Worm (Caenorhabditis elegans) whole organism, L4/young adult: Measurements from ENCODE around the gene K02E11.6.

Source experiments
- W03F9.2 ChIP-seq: fragments of 150-350 bp; optimal IDR thresholded peaks from 2 replicates; lab custom pipeline; 2014; ENCODE audit warnings: missing biosample characterization, missing genetic modification characterization
- dao-5 ChIP-seq: sonication (generic microtip); optimal IDR thresholded peaks from 2 replicates; lab custom pipeline; 2016; ENCODE audit warnings: missing genotype, missing genetic modification characterization, moderate library complexity, missing compliant biosample characterization
- him-1 ChIP-seq: sonication (generic microtip); optimal IDR thresholded peaks from 2 replicates; lab custom pipeline; 2016; ENCODE audit warnings: missing genotype, missing genetic modification reagents, missing genetic modification characterization, missing compliant biosample characterization

DNA sequence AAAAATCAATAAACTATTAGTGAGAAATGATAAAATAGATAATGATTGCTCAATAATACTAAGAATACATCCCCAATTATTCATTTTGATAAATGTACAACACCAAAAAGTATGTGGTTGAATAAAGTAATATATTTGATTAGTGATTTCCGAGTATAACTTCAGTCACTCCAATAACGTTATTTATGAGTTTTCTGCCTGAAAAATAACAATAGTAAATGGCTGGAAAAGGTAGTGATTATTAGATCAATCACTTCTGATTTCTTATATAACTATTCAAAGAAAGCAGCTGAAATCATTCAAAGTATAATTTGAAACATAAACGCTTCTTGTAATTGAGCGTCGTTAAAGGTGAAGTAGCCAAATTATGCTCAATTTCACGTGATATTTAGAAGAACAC lies 37.9 kb upstream of the K02E11.6 start, which contains the start of gene str-230:
- TF ChIP-seq him-1 (tag; lab: Kevin White, UChicago) (no peak), dao-5 (tag; lab: Kevin White, UChicago) (no peak), W03F9.2 (tag; lab: Kevin White, UChicago) (no peak)
